Fruit fly (Drosophila melanogaster) whole organism, embryonic: Measurements from ENCODE around the gene CG5515.
A peak's percentile ranks its signal among the peaks of the same experiment; 100 is the strongest.

Experiments
- CG10979 ChIP-seq: fragments of 200-800 bp; sonication (Bioruptor generic); optimal IDR thresholded peaks from 2 replicates; lab custom pipeline; 2018; ENCODE audit warnings: missing biosample characterization, mild to moderate bottlenecking, missing genetic modification characterization, moderate library complexity
- CG11456 ChIP-seq: fragments of 200-800 bp; sonication (Bioruptor generic); IDR thresholded peaks from 3 replicates; pipeline ENCODE4 v1.3.6; 2022; ENCODE audit warnings: missing biosample characterization, missing genetic modification characterization
- CG12071 ChIP-seq: fragments of 200-800 bp; sonication (Bioruptor generic); optimal IDR thresholded peaks from 3 replicates; lab custom pipeline; 2018; ENCODE audit warnings: missing biosample characterization, mild to moderate bottlenecking, missing genetic modification characterization
- CG15696 ChIP-seq: fragments of 200-800 bp; sonication (Bioruptor generic); optimal IDR thresholded peaks from 2 replicates; lab custom pipeline; 2019; ENCODE audit warnings: missing biosample characterization, mild to moderate bottlenecking, missing genetic modification characterization, moderate library complexity
- CG17802 ChIP-seq: fragments of 200-800 bp; sonication (Bioruptor generic); optimal IDR thresholded peaks from 2 replicates; lab custom pipeline; 2018; ENCODE audit warnings: missing biosample characterization, mild to moderate bottlenecking, missing genetic modification characterization, moderate library complexity
- CG17912 ChIP-seq: fragments of 200-800 bp; sonication (Bioruptor generic); optimal IDR thresholded peaks from 2 replicates; lab custom pipeline; 2018; ENCODE audit warnings: missing biosample characterization, mild to moderate bottlenecking, missing genetic modification characterization
- CG18262 ChIP-seq: fragments of 200-800 bp; optimal IDR thresholded peaks from 3 replicates; lab custom pipeline; 2019; ENCODE audit warnings: missing biosample characterization, mild to moderate bottlenecking, missing genetic modification characterization, moderate library complexity
- CG18764 ChIP-seq: fragments of 200-800 bp; sonication (Bioruptor generic); optimal IDR thresholded peaks from 3 replicates; lab custom pipeline; 2016; ENCODE audit warnings: missing biosample characterization, missing genetic modification characterization
- CG2678 ChIP-seq: fragments of 200-800 bp; sonication (Bioruptor generic); optimal IDR thresholded peaks from 3 replicates; lab custom pipeline; 2019; ENCODE audit warnings: missing biosample characterization, mild to moderate bottlenecking, missing genetic modification characterization, moderate library complexity
- CG3281 ChIP-seq: fragments of 200-800 bp; sonication (Bioruptor generic); optimal IDR thresholded peaks from 3 replicates; lab custom pipeline; 2017; ENCODE audit warnings: missing biosample characterization, mild to moderate bottlenecking, missing genetic modification characterization
- CG43689 ChIP-seq: fragments of 200-800 bp; sonication (Bioruptor generic); IDR thresholded peaks from 2 replicates; pipeline ENCODE4 v1.3.6; 2022; ENCODE audit warnings: missing biosample characterization, missing genetic modification characterization
- CG5180 ChIP-seq: fragments of 200-800 bp; sonication (Bioruptor generic); optimal IDR thresholded peaks from 3 replicates; lab custom pipeline; 2017; ENCODE audit warnings: missing biosample characterization, missing genetic modification characterization, mild to moderate bottlenecking, moderate library complexity, missing genetic modification reagents
- CG5953 ChIP-seq: fragments of 200-800 bp; sonication (Bioruptor generic); IDR thresholded peaks from 2 replicates; pipeline ENCODE4 v1.3.6; 2022; ENCODE audit warnings: missing biosample characterization, missing genetic modification characterization
- CG9817 ChIP-seq: fragments of 200-800 bp; sonication (Bioruptor generic); optimal IDR thresholded peaks from 2 replicates; lab custom pipeline; 2018; ENCODE audit warnings: missing biosample characterization, mild to moderate bottlenecking, missing genetic modification characterization, moderate library complexity
- Dbx ChIP-seq: fragments of 200-800 bp; sonication (Bioruptor generic); IDR thresholded peaks from 3 replicates; pipeline ENCODE4 v1.3.6; 2022; ENCODE audit warnings: missing biosample characterization, missing genetic modification characterization
- Doc2 ChIP-seq: fragments of 200-800 bp; sonication (Bioruptor generic); IDR thresholded peaks from 2 replicates; pipeline ENCODE4 v1.3.6; 2022; ENCODE audit warnings: missing biosample characterization, missing genetic modification characterization
- Dp ChIP-seq: fragments of 200-800 bp; sonication (Bioruptor generic); optimal IDR thresholded peaks from 2 replicates; lab custom pipeline; 2018; ENCODE audit warnings: missing biosample characterization, mild to moderate bottlenecking, missing genetic modification characterization, moderate library complexity
- Fer3 ChIP-seq: fragments of 200-800 bp; sonication (Bioruptor generic); optimal IDR thresholded peaks from 2 replicates; lab custom pipeline; 2018; ENCODE audit warnings: missing biosample characterization, mild to moderate bottlenecking, missing genetic modification characterization, moderate library complexity
- Gsc ChIP-seq: fragments of 200-800 bp; sonication (Bioruptor generic); IDR thresholded peaks from 2 replicates; pipeline ENCODE4 v1.3.6; 2022; ENCODE audit warnings: missing biosample characterization, missing genetic modification characterization
- H15 ChIP-seq: fragments of 200-800 bp; sonication (Bioruptor generic); IDR thresholded peaks from 3 replicates; pipeline ENCODE4 v1.3.6; 2022; ENCODE audit warnings: missing biosample characterization, missing genetic modification characterization
- HLHmδ ChIP-seq: fragments of 200-800 bp; sonication (Bioruptor generic); optimal IDR thresholded peaks from 2 replicates; lab custom pipeline; 2018; ENCODE audit warnings: missing biosample characterization, mild to moderate bottlenecking, missing genetic modification characterization, moderate library complexity
- HmgZ ChIP-seq: fragments of 200-800 bp; sonication (Bioruptor generic); optimal IDR thresholded peaks from 2 replicates; lab custom pipeline; 2018; ENCODE audit warnings: missing biosample characterization, mild to moderate bottlenecking, missing genetic modification characterization
- Nf-YC ChIP-seq: fragments of 200-800 bp; optimal IDR thresholded peaks from 3 replicates; lab custom pipeline; 2019; ENCODE audit warnings: missing biosample characterization, mild to moderate bottlenecking, missing genetic modification characterization, moderate library complexity
- Oli ChIP-seq: fragments of 200-800 bp; sonication (Bioruptor generic); optimal IDR thresholded peaks from 2 replicates; lab custom pipeline; 2018; ENCODE audit warnings: missing biosample characterization, mild to moderate bottlenecking, missing genetic modification characterization, moderate library complexity
- TFAM ChIP-seq: fragments of 200-800 bp; sonication (Bioruptor generic); optimal IDR thresholded peaks from 2 replicates; lab custom pipeline; 2017; ENCODE audit warnings: missing biosample characterization, missing genetic modification characterization, inconsistent platforms
- Trl ChIP-seq, 3 experiments: fragments of >200 bp in 2 of 3; fragments of 200-800 bp in 1 of 3; sonication (Bioruptor generic) in 1 of 3; optimal IDR thresholded peaks; 2 replicates in 1 of 3; 3 replicates in 2 of 3; lab custom pipeline; 2016 to 2017; ENCODE audit warnings: missing biosample characterization in 1 of 3, missing genetic modification characterization in 1 of 3
- al ChIP-seq: fragments of 200-800 bp; sonication (Bioruptor generic); IDR thresholded peaks from 2 replicates; pipeline ENCODE4 v1.3.6; 2022; ENCODE audit warnings: missing biosample characterization, missing genetic modification characterization
- ap ChIP-seq: fragments of 200-800 bp; sonication (Bioruptor generic); IDR thresholded peaks from 2 replicates; pipeline ENCODE4 v1.3.6; 2022; ENCODE audit warnings: missing biosample characterization, missing genetic modification characterization
- az2 ChIP-seq: fragments of 200-800 bp; sonication (Bioruptor generic); optimal IDR thresholded peaks from 3 replicates; lab custom pipeline; 2016; ENCODE audit warnings: missing biosample characterization, missing genetic modification characterization
- corto ChIP-seq: fragments of 200-800 bp; sonication (Bioruptor generic); optimal IDR thresholded peaks from 2 replicates; lab custom pipeline; 2016; ENCODE audit warnings: missing biosample characterization, mild to moderate bottlenecking, missing genetic modification characterization, moderate library complexity
- croc ChIP-seq: fragments of 200-800 bp; sonication (Bioruptor generic); conservative IDR thresholded peaks from 3 replicates; pipeline ENCODE4 v1.3.6; 2022; ENCODE audit warnings: missing biosample characterization, missing genetic modification characterization
- dan ChIP-seq: fragments of 200-800 bp; sonication (Bioruptor generic); IDR thresholded peaks from 2 replicates; pipeline ENCODE4 v1.3.6; 2022; ENCODE audit warnings: missing biosample characterization, missing genetic modification characterization
- dpn ChIP-seq, 2 experiments: fragments of 200-800 bp; sonication (Bioruptor generic); optimal IDR thresholded peaks; 3 replicates each; lab custom pipeline; 2016; ENCODE audit warnings: missing biosample characterization in 2 of 2, missing genetic modification characterization in 2 of 2
- fru ChIP-seq: fragments of >200 bp; optimal IDR thresholded peaks from 2 replicates; lab custom pipeline; 2017
- gt ChIP-seq: fragments of 200-800 bp; sonication (Bioruptor generic); IDR thresholded peaks from 2 replicates; pipeline ENCODE4 v1.3.6; 2022; ENCODE audit warnings: missing biosample characterization, missing genetic modification characterization
- her ChIP-seq: fragments of 200-800 bp; sonication (Bioruptor generic); optimal IDR thresholded peaks from 2 replicates; lab custom pipeline; 2016; ENCODE audit warnings: missing biosample characterization, missing genetic modification characterization
- knrl ChIP-seq: fragments of 200-800 bp; sonication (Bioruptor generic); IDR thresholded peaks from 3 replicates; pipeline ENCODE4 v1.3.6; 2022; ENCODE audit warnings: missing biosample characterization, missing genetic modification characterization; ENCODE audit not compliant: partially characterized antibody
- lilli ChIP-seq: fragments of 200-800 bp; sonication (Bioruptor generic); optimal IDR thresholded peaks from 3 replicates; lab custom pipeline; 2016; ENCODE audit warnings: missing biosample characterization, missing genetic modification characterization
- lola ChIP-seq, 3 experiments: fragments of >200 bp in 2 of 3; fragments of 200-800 bp in 1 of 3; sonication (Bioruptor generic) in 1 of 3; optimal IDR thresholded peaks; 2 replicates each; lab custom pipeline; 2017 to 2019; ENCODE audit warnings: missing biosample characterization in 3 of 3, missing genetic modification characterization in 3 of 3, mild to moderate bottlenecking in 1 of 3, moderate library complexity in 1 of 3
- ssp ChIP-seq: fragments of 200-800 bp; sonication (Bioruptor generic); IDR thresholded peaks from 2 replicates; pipeline ENCODE4 v1.3.6; 2022; ENCODE audit warnings: missing biosample characterization, missing genetic modification characterization
- sug ChIP-seq: fragments of 200-800 bp; optimal IDR thresholded peaks from 2 replicates; lab custom pipeline; 2019; ENCODE audit warnings: missing biosample characterization, mild to moderate bottlenecking, missing genetic modification characterization, moderate library complexity
- tap ChIP-seq: fragments of 200-800 bp; optimal IDR thresholded peaks from 3 replicates; lab custom pipeline; 2019; ENCODE audit warnings: missing biosample characterization, mild to moderate bottlenecking, missing genetic modification characterization, moderate library complexity
- tna ChIP-seq: fragments of 200-800 bp; sonication (Bioruptor generic); IDR thresholded peaks from 2 replicates; pipeline ENCODE4 v1.3.6; 2022; ENCODE audit warnings: missing biosample characterization, missing genetic modification characterization; ENCODE audit not compliant: partially characterized antibody
- ttk ChIP-seq: fragments of 200-800 bp; sonication (Bioruptor generic); IDR thresholded peaks from 2 replicates; pipeline ENCODE4 v2.1.2; 2022; ENCODE audit warnings: missing biosample characterization, missing genetic modification characterization
- twi ChIP-seq: fragments of 200-800 bp; optimal IDR thresholded peaks from 2 replicates; lab custom pipeline; 2019; ENCODE audit warnings: missing biosample characterization, mild to moderate bottlenecking, missing genetic modification characterization, moderate library complexity
- vvl ChIP-seq: fragments of 200-800 bp; sonication (Bioruptor generic); IDR thresholded peaks from 2 replicates; pipeline ENCODE4 v1.3.6; 2022; ENCODE audit warnings: missing biosample characterization, missing genetic modification characterization
- wor ChIP-seq: fragments of 200-800 bp; sonication (Bioruptor generic); IDR thresholded peaks from 2 replicates; pipeline ENCODE4 v1.3.6; 2022; ENCODE audit warnings: missing biosample characterization, missing genetic modification characterization
- zen2 ChIP-seq: fragments of 200-800 bp; sonication (Bioruptor generic); IDR thresholded peaks from 3 replicates; pipeline ENCODE4 v1.3.6; 2022; ENCODE audit warnings: missing biosample characterization, missing genetic modification characterization; ENCODE audit not compliant: partially characterized antibody
- zfh2 ChIP-seq: fragments of 200-800 bp; sonication (Bioruptor generic); optimal IDR thresholded peaks from 2 replicates; lab custom pipeline; 2016; ENCODE audit warnings: missing biosample characterization, missing genetic modification characterization

CG5515 gene

DNA sequence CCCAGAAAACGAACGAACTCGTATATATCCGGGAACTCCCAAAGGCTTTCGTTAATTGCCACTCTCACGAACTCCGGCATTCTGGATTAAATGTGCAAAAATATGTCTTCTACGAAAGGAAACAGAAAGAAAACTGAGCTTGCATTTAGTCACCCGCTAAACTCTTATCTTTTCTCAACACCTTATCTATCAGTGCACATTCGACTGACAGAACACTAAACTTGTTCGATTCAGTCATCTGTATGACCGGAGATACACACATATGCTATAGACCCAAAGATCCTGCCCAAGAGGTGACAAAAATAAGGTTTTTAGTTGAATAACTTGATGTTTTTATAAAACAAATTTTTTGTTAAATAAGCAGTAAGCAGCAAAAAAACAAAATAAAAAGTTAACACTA, 38.6 kb downstream of the CG5515 start, which contains the start of gene p38c:
p38c (minus strand) TSS at position 101 of the 400 bp plus-strand sequence.
- TF ChIP-seq Trl (optimal IDR thresholded peaks at IDR 0.05; lab: Kevin White, UChicago) = no peak
- no peak for TF ChIP-seq Trl (GFP tag; optimal IDR thresholded peaks at IDR 0.05; lab: Kevin White, UChicago)
- TF ChIP-seq CG5180 = peak; percentile 71
- TF ChIP-seq, all 482 proteins: peak for 1

DNA sequence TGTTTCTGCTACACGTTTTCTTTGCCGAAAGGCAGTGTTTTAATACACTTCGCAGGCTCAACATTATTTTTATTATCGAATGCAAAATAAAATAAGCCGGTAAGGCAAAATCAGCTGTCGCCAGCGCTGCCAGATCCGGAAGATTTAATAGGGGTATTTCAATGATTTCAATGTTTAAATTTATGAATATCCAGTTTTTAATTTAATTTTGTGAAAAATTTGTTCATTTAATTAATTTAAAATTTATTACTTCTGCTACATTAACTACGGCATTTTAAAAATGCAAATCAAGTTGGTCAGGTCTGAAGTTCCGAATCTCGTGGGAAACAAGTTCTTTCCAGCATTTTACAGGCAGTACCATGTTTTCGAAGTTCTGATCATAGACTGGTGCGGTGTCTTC, 39.9 kb downstream of the CG5515 start, which contains the start of gene Slimp:
Slimp (minus strand) TSS at position 130 of the 400 bp plus-strand sequence.
- TF ChIP-seq sug (peak; percentile 21), wor (GFP tag; lab: Robert Waterston, UW) (no peak), dan (GFP tag; lab: Robert Waterston, UW) (no peak), Oli (tag; lab: Kevin White, UChicago) (no peak), tna (GFP tag; lab: Robert Waterston, UW) (no peak), CG17802 (no peak), fru (lab: Kevin White, UChicago) (no peak), Dbx (GFP tag; lab: Robert Waterston, UW) (no peak), CG18262 (peak; percentile 10), ttk (GFP tag; lab: Robert Waterston, UW) (no peak), lola (GFP tag; optimal IDR thresholded peaks at IDR 0.05; lab: Kevin White, UChicago) (peak in 1 of 3 experiments; percentile 31), vvl (GFP tag; lab: Robert Waterston, UW) (0 out of 2 replicates have a peak, but pooled peaks have one; percentile 34), knrl (GFP tag; lab: Robert Waterston, UW) (0 out of 3 replicates have a peak, but pooled peaks have one; percentile 17), Nf-YC (tag; lab: Kevin White, UChicago) (no peak), HmgZ (tag; lab: Kevin White, UChicago) (peak; percentile 9), Doc2 (no peak), dpn (GFP tag; optimal IDR thresholded peaks at IDR 0.05; lab: Kevin White, UChicago) (peak in 1 of 2 experiments; percentile 22), ssp (GFP tag; lab: Robert Waterston, UW) (0 out of 2 replicates have a peak, but pooled peaks have one; percentile 10), CG12071 (GFP tag; lab: Kevin White, UChicago) (no peak), tap (tag; lab: Kevin White, UChicago) (no peak), az2 (GFP tag; lab: Kevin White, UChicago) (peak; percentile 3), CG11456 (GFP tag; lab: Robert Waterston, UW) (no peak), CG5953 (GFP tag; lab: Robert Waterston, UW) (no peak), CG17912 (GFP tag; lab: Kevin White, UChicago) (no peak), her (GFP tag; lab: Kevin White, UChicago) (no peak), CG2678 (tag; lab: Kevin White, UChicago) (peak; percentile 39), corto (GFP tag; lab: Kevin White, UChicago) (no peak), CG9817 (tag; lab: Kevin White, UChicago) (peak; percentile 14), HLHmδ (GFP tag; lab: Kevin White, UChicago) (no peak), twi (tag; lab: Kevin White, UChicago) (no peak), gt (GFP tag; lab: Robert Waterston, UW) (no peak), CG3281 (GFP tag; lab: Kevin White, UChicago) (peak; percentile 6), CG10979 (tag; lab: Kevin White, UChicago) (peak; percentile 18), al (GFP tag; lab: Robert Waterston, UW) (no peak), zfh2 (no peak), Dp (peak; percentile 29), zen2 (no peak), CG15696 (tag; lab: Kevin White, UChicago) (no peak), croc (no peak), CG18764 (GFP tag; lab: Kevin White, UChicago) (no peak), Fer3 (tag; lab: Kevin White, UChicago) (peak; percentile 5), lilli (GFP tag; lab: Kevin White, UChicago) (peak; percentile 25), ap (GFP tag; lab: Robert Waterston, UW) (no peak), Gsc (GFP tag; lab: Robert Waterston, UW) (no peak), TFAM (GFP tag; lab: Kevin White, UChicago) (no peak), H15 (GFP tag; lab: Robert Waterston, UW) (no peak), CG43689 (no peak)
